Fruit fly (Drosophila melanogaster): ENCODE measurements around the gene Ir10a.

dm6 chrX:11350505-11351327 lies 39.7 kb upstream of the Ir10a start, which contains the start of gene CG1737:
- no peak for TF ChIP-seq EcR (GFP tag; optimal IDR thresholded peaks at IDR 0.05)
- no peak for TF ChIP-seq rn (GFP tag; IDR thresholded peaks at IDR 0.05)
- TF ChIP-seq CG14655 (GFP tag; optimal IDR thresholded peaks at IDR 0.05): no peak
- no peak for TF ChIP-seq CG15710 (tag; optimal IDR thresholded peaks at IDR 0.05)

Data from whole organism, pupa.